Fruit fly (Drosophila melanogaster): ENCODE measurements around the gene Efhc1.1.

dm6 chrX:15740881-15741280, 42.6 kb downstream of the Efhc1.1 start:
- TF ChIP-seq CG31627 (GFP tag; optimal IDR thresholded peaks at IDR 0.05) (no peak), CG8119 (GFP tag; IDR thresholded peaks at IDR 0.05) (no peak), dsx (GFP tag; optimal IDR thresholded peaks at IDR 0.05; ENCODE audit: poor library complexity, severe bottlenecking) (no peak), CG10669 (GFP tag; optimal IDR thresholded peaks at IDR 0.05) (no peak), Blimp-1 (GFP tag; optimal IDR thresholded peaks at IDR 0.05) (no peak), esn (GFP tag; optimal IDR thresholded peaks at IDR 0.05) (no peak), CG11902 (GFP tag; optimal IDR thresholded peaks at IDR 0.05) (no peak), Smox (GFP tag; optimal IDR thresholded peaks at IDR 0.05) (no peak), CG6808 (GFP tag; optimal IDR thresholded peaks at IDR 0.05) (no peak)

Measured in whole organism, prepupa.